Fruit fly (Drosophila melanogaster): ENCODE measurements around the gene CG31730.

DNA sequence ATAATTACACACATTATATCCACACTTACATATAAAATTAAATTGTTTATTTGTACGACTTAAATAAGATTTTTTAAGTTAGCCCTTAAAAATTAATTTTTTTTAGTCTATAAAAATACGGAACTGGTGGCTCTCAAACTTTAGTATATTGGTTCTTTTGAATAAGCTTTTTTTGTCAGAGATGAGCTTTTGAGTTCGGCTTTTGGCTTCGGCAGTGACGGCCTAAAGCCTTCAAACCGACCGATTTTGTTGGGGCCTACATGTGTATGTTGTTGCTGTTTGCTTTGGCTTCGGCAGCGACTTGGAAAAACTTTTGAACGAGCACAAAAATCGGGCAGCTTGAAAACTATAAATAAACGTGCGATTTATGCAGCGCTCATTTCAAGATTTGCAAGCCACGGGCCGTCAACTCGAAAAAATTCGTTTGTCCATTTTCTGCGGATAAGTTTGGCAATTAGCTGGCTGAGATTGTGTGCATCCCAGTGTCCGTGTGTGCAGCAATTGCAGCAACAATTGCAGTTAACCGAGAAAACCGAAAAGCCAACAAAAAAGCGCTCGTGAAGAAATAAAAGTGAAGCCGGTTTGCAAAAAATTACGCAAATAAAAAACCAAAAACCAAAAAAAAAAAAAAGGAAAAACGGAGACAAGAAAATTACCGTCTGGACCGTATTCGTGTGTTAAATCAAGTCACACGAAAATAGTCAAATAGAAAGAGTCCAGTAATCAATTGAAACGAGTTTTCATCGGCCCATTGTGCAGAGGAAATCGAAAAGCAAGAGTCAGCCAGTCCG lies 13.5 kb downstream of the CG31730 start, which contains the start of gene CG16820:
- TF ChIP-seq CG11762 (GFP tag; optimal IDR thresholded peaks at IDR 0.05; ENCODE audit: insufficient read depth) (no peak), CG16779 (tag; optimal IDR thresholded peaks at IDR 0.05) (no peak)
